Fruit fly (Drosophila melanogaster) whole organism, wandering third instar larva: ENCODE data around the gene TotX.

ENCODE experiments used
- Abd-B ChIP-seq: fragments of >200 bp; optimal IDR thresholded peaks from 2 replicates; lab custom pipeline; 2017; ENCODE audit warnings: missing biosample characterization, missing genetic modification characterization
- CG32264 ChIP-seq: fragments of 200-800 bp; sonication (Bioruptor generic); optimal IDR thresholded peaks from 2 replicates; lab custom pipeline; 2016; ENCODE audit warnings: missing biosample characterization, missing genetic modification characterization
- CG9705 ChIP-seq: fragments of 200-800 bp; sonication (Bioruptor generic); optimal IDR thresholded peaks from 2 replicates; lab custom pipeline; 2018; ENCODE audit warnings: missing biosample characterization, mild to moderate bottlenecking, missing genetic modification characterization
- CrebA ChIP-seq: fragments of 200-800 bp; sonication (Bioruptor generic); optimal IDR thresholded peaks from 2 replicates; lab custom pipeline; 2016; ENCODE audit warnings: missing biosample characterization, mild to moderate bottlenecking, missing genetic modification characterization, borderline replicate concordance
- Dfd ChIP-seq: fragments of >200 bp; optimal IDR thresholded peaks from 2 replicates; lab custom pipeline; 2017; ENCODE audit warnings: missing biosample characterization, missing genetic modification characterization
- Dif ChIP-seq: fragments of 200-275, 200-300 bp; sonication (Bioruptor generic); optimal IDR thresholded peaks from 2 replicates; lab custom pipeline; 2018; ENCODE audit warnings: missing biosample characterization, missing genetic modification characterization; ENCODE audit not compliant: partially characterized antibody
- HLH106 ChIP-seq: fragments of 200-800 bp; optimal IDR thresholded peaks from 3 replicates; lab custom pipeline; 2019; ENCODE audit warnings: missing biosample characterization, mild to moderate bottlenecking, missing genetic modification characterization, moderate library complexity
- Hnf4 ChIP-seq: fragments of 200-800 bp; sonication (Bioruptor generic); optimal IDR thresholded peaks from 2 replicates; lab custom pipeline; 2016; ENCODE audit warnings: missing biosample characterization, mild to moderate bottlenecking, missing genetic modification characterization
- Myc ChIP-seq: fragments of >200 bp; optimal IDR thresholded peaks from 2 replicates; lab custom pipeline; 2017
- N ChIP-seq: fragments of >200 bp; optimal IDR thresholded peaks from 2 replicates; lab custom pipeline; 2018; ENCODE audit warnings: missing biosample characterization, missing external identifiers, missing genetic modification characterization
- OdsH ChIP-seq: fragments of 200-800 bp; sonication (Bioruptor generic); optimal IDR thresholded peaks from 2 replicates; lab custom pipeline; 2016; ENCODE audit warnings: missing biosample characterization, mild to moderate bottlenecking, missing genetic modification characterization
- Rel ChIP-seq, 2 experiments: fragments of 200-800 bp; sonication (Bioruptor generic) in 1 of 2; optimal IDR thresholded peaks; 2 replicates in 1 of 2; 3 replicates in 1 of 2; lab custom pipeline; 2016 to 2019; ENCODE audit warnings: mild to moderate bottlenecking in 2 of 2, missing biosample characterization in 2 of 2, missing genetic modification characterization in 2 of 2, moderate library complexity in 1 of 2
- Sp1 ChIP-seq: fragments of 200-800 bp; sonication (Bioruptor generic); optimal IDR thresholded peaks from 3 replicates; lab custom pipeline; 2019; ENCODE audit warnings: missing biosample characterization, mild to moderate bottlenecking, missing genetic modification characterization, moderate library complexity
- Vsx2 ChIP-seq: fragments of 200-300, 225-300 bp; sonication (Bioruptor generic); optimal IDR thresholded peaks from 2 replicates; lab custom pipeline; 2018; ENCODE audit warnings: missing biosample characterization, missing genetic modification characterization; ENCODE audit not compliant: partially characterized antibody
- br ChIP-seq: fragments of 200-800 bp; sonication (Bioruptor generic); optimal IDR thresholded peaks from 2 replicates; lab custom pipeline; 2016; ENCODE audit warnings: missing biosample characterization, missing genetic modification characterization
- brk ChIP-seq: fragments of 200-800 bp; sonication (Bioruptor generic); optimal IDR thresholded peaks from 2 replicates; lab custom pipeline; 2016; ENCODE audit warnings: missing biosample characterization, mild to moderate bottlenecking, missing genetic modification characterization
- dsf ChIP-seq: sonication (Bioruptor generic); optimal IDR thresholded peaks from 2 replicates; lab custom pipeline; 2016; ENCODE audit warnings: missing biosample characterization, missing genetic modification characterization, borderline replicate concordance
- ey ChIP-seq: fragments of 200-800 bp; sonication (Bioruptor generic); optimal IDR thresholded peaks from 2 replicates; lab custom pipeline; 2016; ENCODE audit warnings: missing biosample characterization, missing genetic modification characterization
- fru ChIP-seq: fragments of 200-800 bp; sonication (Bioruptor generic); optimal IDR thresholded peaks from 3 replicates; lab custom pipeline; 2016; ENCODE audit warnings: missing biosample characterization, mild to moderate bottlenecking, missing genetic modification characterization
- h ChIP-seq: fragments of 200-800 bp; sonication (Bioruptor generic); optimal IDR thresholded peaks from 3 replicates; lab custom pipeline; 2016; ENCODE audit warnings: missing biosample characterization, mild to moderate bottlenecking, missing genetic modification characterization
- jim ChIP-seq: fragments of 175-275, 200-325 bp; sonication (Bioruptor generic); optimal IDR thresholded peaks from 2 replicates; lab custom pipeline; 2016; ENCODE audit warnings: missing biosample characterization, mild to moderate bottlenecking, missing genetic modification characterization
- lola ChIP-seq: fragments of >200 bp; optimal IDR thresholded peaks from 2 replicates; lab custom pipeline; 2017; ENCODE audit warnings: missing biosample characterization, missing genetic modification characterization
- pan ChIP-seq: fragments of >200 bp; optimal IDR thresholded peaks from 2 replicates; lab custom pipeline; 2017
- rgr ChIP-seq: fragments of 200-800 bp; sonication (Bioruptor generic); optimal IDR thresholded peaks from 3 replicates; lab custom pipeline; 2016; ENCODE audit warnings: missing biosample characterization, mild to moderate bottlenecking, missing genetic modification characterization
- sage ChIP-seq: fragments of 200-800 bp; sonication (Bioruptor generic); optimal IDR thresholded peaks from 2 replicates; lab custom pipeline; 2016; ENCODE audit warnings: missing biosample characterization, mild to moderate bottlenecking, missing genetic modification characterization
- sv ChIP-seq: fragments of 200-800 bp; sonication (Bioruptor generic); optimal IDR thresholded peaks from 3 replicates; lab custom pipeline; 2016; ENCODE audit warnings: missing biosample characterization, missing genetic modification characterization
- tai ChIP-seq: sonication (Bioruptor generic); optimal IDR thresholded peaks from 2 replicates; lab custom pipeline; 2016; ENCODE audit warnings: missing biosample characterization, missing genetic modification characterization
- usp ChIP-seq: fragments of >200 bp; optimal IDR thresholded peaks from 2 replicates; lab custom pipeline; 2017; ENCODE audit warnings: missing biosample characterization, missing genetic modification characterization
- woc ChIP-seq: sonication (Bioruptor generic); optimal IDR thresholded peaks from 2 replicates; lab custom pipeline; 2016; ENCODE audit warnings: missing biosample characterization, mild to moderate bottlenecking, missing genetic modification characterization

TotX gene

DNA sequence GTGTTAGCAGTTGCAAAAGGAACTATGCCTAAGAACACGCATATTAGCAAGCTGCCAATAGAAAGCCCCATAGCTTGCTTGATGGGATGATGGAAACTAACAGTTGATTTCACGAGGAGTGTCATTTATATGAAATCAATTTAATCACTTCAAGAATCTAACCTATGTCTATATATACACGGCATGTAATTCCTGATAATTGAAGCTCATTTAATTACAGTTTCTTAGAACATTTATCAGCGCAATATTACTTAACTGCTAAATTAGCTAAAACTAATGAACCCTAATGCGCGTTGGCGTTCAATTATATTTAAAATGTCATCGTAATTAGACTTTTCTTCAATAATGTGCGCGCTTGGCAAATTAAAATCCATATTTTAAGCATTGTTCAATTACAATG is at the start of gene TotX:
TotX (minus strand) TSS at position 101 of the 400 bp plus-strand sequence.
- TF ChIP-seq Sp1 (GFP tag; lab: Kevin White, UChicago) (no peak), jim (GFP tag; lab: Kevin White, UChicago) (no peak), CG9705 (GFP tag; lab: Kevin White, UChicago) (no peak), br (GFP tag; lab: Kevin White, UChicago) (no peak), dsf (GFP tag; lab: Kevin White, UChicago) (no peak), sage (no peak), woc (GFP tag; lab: Kevin White, UChicago) (no peak), Abd-B (no peak), HLH106 (tag; lab: Kevin White, UChicago) (no peak), pan (lab: Kevin White, UChicago) (no peak), Vsx2 (GFP tag; lab: Kevin White, UChicago) (no peak)

DNA sequence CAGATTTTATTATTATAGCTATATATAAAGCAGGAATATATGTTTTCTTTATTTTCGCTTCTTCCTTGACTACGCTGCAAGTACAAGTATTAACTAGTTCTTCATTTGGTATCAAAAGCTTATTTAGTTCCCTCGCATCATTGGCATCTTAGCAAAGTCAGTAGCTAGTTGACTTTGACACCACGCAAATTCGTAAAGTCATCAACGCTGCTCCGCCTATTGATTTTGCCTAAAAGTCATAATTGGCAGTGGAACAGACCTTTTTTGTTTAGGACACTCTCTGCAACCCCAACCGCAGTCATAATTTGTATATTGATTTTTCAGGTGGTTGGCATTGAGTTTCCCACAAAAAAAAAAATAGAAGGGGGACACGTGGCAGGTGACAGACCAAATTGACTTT is 49.8 kb upstream of the TotX start:
- TF ChIP-seq tai (peak; percentile 10), OdsH (GFP tag; lab: Kevin White, UChicago) (no peak), lola (GFP tag; lab: Kevin White, UChicago) (no peak), Hnf4 (GFP tag; lab: Kevin White, UChicago) (no peak)

DNA sequence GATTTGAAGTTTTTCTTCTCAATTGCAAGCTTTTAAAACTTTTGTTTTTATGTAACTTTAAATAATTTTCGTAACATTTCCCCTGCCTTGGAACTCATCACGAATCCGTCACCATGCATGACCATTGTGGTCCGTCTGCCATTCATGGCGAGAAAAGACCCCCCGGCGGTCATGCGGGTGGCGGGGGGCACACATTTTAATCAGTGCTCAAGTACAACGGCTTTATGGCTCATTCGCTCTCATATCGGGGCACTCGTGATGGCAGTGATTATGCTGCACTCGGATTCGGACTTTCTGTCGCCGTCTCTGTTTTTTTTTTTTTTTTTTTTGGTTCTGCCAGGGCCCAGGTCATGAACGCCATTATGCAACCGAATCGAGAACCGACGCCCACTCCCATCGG is 49.2 kb upstream of the TotX start:
- TF ChIP-seq HLH106 (tag; lab: Kevin White, UChicago), result no peak
- no peak for TF ChIP-seq Rel (GFP tag; optimal IDR thresholded peaks at IDR 0.05; lab: Kevin White, UChicago)
- TF ChIP-seq Rel (tag; optimal IDR thresholded peaks at IDR 0.05; lab: Kevin White, UChicago), result peak; percentile 19
- TF ChIP-seq N (GFP tag; lab: Kevin White, UChicago), result no peak

DNA sequence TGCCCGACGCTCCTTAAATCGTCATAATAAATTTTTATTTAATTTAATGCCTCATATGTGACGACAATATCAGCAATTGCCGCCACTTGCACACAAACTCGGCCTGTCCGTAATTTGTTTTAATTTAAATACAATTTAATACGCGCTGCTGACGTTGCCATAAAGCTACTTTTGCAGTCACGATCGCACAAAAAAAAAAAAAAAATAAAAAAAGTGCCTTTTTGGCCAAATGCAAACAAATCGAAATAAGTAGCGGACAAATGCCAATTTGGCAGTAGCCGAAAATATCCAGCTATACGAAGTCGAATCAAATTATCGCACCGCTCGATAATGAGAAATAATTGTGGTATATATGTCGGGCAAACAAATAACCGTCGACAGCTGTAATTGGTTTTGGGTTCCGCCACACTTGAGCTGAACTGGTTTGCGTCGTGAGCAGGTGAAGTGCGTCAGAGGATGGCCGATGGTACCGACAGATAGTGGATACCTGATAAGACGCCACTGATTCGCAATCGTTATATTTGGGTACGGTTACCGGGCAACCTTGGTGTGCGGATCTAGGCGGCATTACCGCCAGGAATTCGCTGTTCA is 47.2 kb upstream of the TotX start:
- no peak for TF ChIP-seq N (GFP tag; lab: Kevin White, UChicago)
- TF ChIP-seq HLH106 (tag; lab: Kevin White, UChicago), result no peak
- peak; percentile 4 for TF ChIP-seq Rel (GFP tag; optimal IDR thresholded peaks at IDR 0.05; lab: Kevin White, UChicago)
- no peak for TF ChIP-seq Rel (tag; optimal IDR thresholded peaks at IDR 0.05; lab: Kevin White, UChicago)
- TF ChIP-seq CrebA, result peak; percentile 30
- no peak for TF ChIP-seq Abd-B
- TF ChIP-seq br (GFP tag; lab: Kevin White, UChicago), result peak; percentile 4
- TF ChIP-seq h (GFP tag; lab: Kevin White, UChicago), result peak; percentile 11

DNA sequence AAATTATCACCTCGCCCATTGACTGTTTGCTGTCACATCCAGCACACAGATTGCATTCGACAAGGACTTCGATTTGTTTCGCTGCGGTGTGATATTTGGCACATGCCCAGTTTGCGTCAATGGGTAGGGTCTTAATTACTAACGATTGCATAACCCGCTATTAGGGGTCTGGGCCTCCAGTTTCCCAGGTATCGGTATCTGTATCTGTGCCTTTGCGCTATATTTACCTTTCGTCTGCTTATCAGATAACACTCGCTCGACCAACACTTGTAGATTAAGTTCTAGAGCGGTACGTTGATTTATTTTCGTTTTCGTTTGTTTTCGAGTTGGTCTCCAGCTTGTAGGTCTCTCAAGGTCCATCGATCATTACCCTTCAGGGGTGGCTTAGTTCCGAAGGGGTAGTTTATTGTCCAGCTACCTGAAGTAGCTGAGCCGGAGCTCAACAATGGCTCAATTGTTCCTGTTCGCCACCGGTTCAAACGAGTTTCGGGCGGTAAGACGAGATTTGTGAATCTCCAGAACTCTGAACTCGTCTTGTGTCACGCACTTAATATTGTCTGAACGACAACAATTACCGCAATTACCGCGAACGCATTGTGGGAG is 46.1 kb upstream of the TotX start:
- no peak for TF ChIP-seq dsf (GFP tag; lab: Kevin White, UChicago)
- no peak for TF ChIP-seq rgr
- no peak for TF ChIP-seq Sp1 (GFP tag; lab: Kevin White, UChicago)
- no peak for TF ChIP-seq tai
- no peak for TF ChIP-seq Dfd (GFP tag; lab: Kevin White, UChicago)
- no peak for TF ChIP-seq sv
- no peak for TF ChIP-seq Abd-B
- no peak for TF ChIP-seq sage
- TF ChIP-seq pan (lab: Kevin White, UChicago), result no peak
- TF ChIP-seq CrebA, result no peak
- TF ChIP-seq fru (GFP tag; lab: Kevin White, UChicago), result no peak
- TF ChIP-seq HLH106 (tag; lab: Kevin White, UChicago), result no peak
- no peak for TF ChIP-seq Vsx2 (GFP tag; lab: Kevin White, UChicago)
- TF ChIP-seq OdsH (GFP tag; lab: Kevin White, UChicago), result no peak
- no peak for TF ChIP-seq Dif

DNA sequence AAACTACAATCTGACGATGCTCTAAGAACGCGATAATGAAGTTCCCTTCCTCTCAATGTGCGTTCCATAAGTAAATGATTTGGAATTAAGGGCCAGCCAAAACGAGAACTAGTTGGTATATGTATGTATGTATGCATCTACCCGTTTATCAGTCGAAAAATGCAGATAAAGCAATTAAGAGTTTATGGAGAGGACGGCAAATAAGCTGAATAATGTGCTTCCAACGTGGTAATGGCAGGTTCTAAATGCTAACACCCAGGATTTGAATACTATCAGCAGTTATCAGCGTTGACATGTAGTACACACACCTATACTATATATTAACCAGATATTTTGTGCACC is 45.3 kb upstream of the TotX start:
- TF ChIP-seq brk (no peak), CG32264 (GFP tag; lab: Kevin White, UChicago) (no peak), jim (GFP tag; lab: Kevin White, UChicago) (no peak), Dfd (GFP tag; lab: Kevin White, UChicago) (no peak), dsf (GFP tag; lab: Kevin White, UChicago) (no peak), ey (GFP tag; lab: Kevin White, UChicago) (no peak), Myc (lab: Kevin White, UChicago) (no peak), usp (GFP tag; lab: Kevin White, UChicago) (no peak), sv (no peak)
